Worm (Caenorhabditis elegans): ENCODE results near the gene C45G9.4.

ce11 chrIII:5094506-5094905 lies 32.0 kb downstream of the C45G9.4 start, which contains the start of gene F54D8.10:
- TF ChIP-seq unc-62 (GFP tag; optimal IDR thresholded peaks at IDR 0.05): no peak
- TF ChIP-seq lin-13 (tag; optimal IDR thresholded peaks at IDR 0.05): no peak
- no peak for TF ChIP-seq elt-1 (tag; optimal IDR thresholded peaks at IDR 0.05; ENCODE audit: borderline replicate concordance, insufficient read depth)
- no peak for TF ChIP-seq nhr-76 (tag; optimal IDR thresholded peaks at IDR 0.05)
- no peak for TF ChIP-seq elt-3 (tag; optimal IDR thresholded peaks at IDR 0.05)
- TF ChIP-seq lsy-2 (tag; optimal IDR thresholded peaks at IDR 0.05): no peak
- TF ChIP-seq snpc-4 (tag; optimal IDR thresholded peaks at IDR 0.05): no peak
- TF ChIP-seq ces-1 (GFP tag; optimal IDR thresholded peaks at IDR 0.05): no peak
- TF ChIP-seq ztf-11 (tag; optimal IDR thresholded peaks at IDR 0.05): no peak
- no peak for TF ChIP-seq pha-4 (tag; optimal IDR thresholded peaks at IDR 0.05)
- no peak for TF ChIP-seq lin-32 (GFP tag; optimal IDR thresholded peaks at IDR 0.05)
- TF ChIP-seq tbx-8 (GFP tag; optimal IDR thresholded peaks at IDR 0.05): no peak
- no peak for TF ChIP-seq mab-5 (tag; optimal IDR thresholded peaks at IDR 0.05)
- TF ChIP-seq nhr-2 (tag; optimal IDR thresholded peaks at IDR 0.05): no peak

Measured in whole organism, mixed stage, embryonic.